Fruit fly (Drosophila melanogaster) whole organism, pupa: Measurements from ENCODE around the gene CG8064.

ENCODE experiments used
- CG10348 ChIP-seq: fragments of 200-800 bp; sonication (Bioruptor generic); IDR thresholded peaks from 2 replicates; pipeline ENCODE4 v1.3.6; 2022; ENCODE audit warnings: missing biosample characterization, missing genetic modification characterization
- CG12605 ChIP-seq: fragments of 200-800 bp; sonication (Bioruptor generic); IDR thresholded peaks from 2 replicates; pipeline ENCODE4 v1.3.6; 2022; ENCODE audit warnings: missing biosample characterization, missing genetic modification characterization
- CG13204 ChIP-seq: fragments of 200-800 bp; sonication (Bioruptor generic); optimal IDR thresholded peaks from 2 replicates; lab custom pipeline; 2018; ENCODE audit warnings: missing biosample characterization, mild to moderate bottlenecking, missing genetic modification characterization, moderate library complexity
- CG14655 ChIP-seq: fragments of 200-800 bp; sonication (Bioruptor generic); optimal IDR thresholded peaks from 3 replicates; lab custom pipeline; 2017; ENCODE audit warnings: mild to moderate bottlenecking, missing biosample characterization, missing genetic modification reagents, missing genetic modification characterization
- CG15710 ChIP-seq: fragments of 200-800 bp; sonication (Bioruptor generic); optimal IDR thresholded peaks from 2 replicates; lab custom pipeline; 2018; ENCODE audit warnings: missing biosample characterization, mild to moderate bottlenecking, missing genetic modification characterization, moderate library complexity
- CG17806 ChIP-seq: fragments of 200-800 bp; sonication (Bioruptor generic); optimal IDR thresholded peaks from 2 replicates; lab custom pipeline; 2018; ENCODE audit warnings: missing biosample characterization, mild to moderate bottlenecking, missing genetic modification characterization, moderate library complexity
- CG32121 ChIP-seq: fragments of 200-800 bp; sonication (Bioruptor generic); IDR thresholded peaks from 2 replicates; pipeline ENCODE4 v1.3.6; 2022; ENCODE audit warnings: missing biosample characterization, missing genetic modification characterization
- CG34367 ChIP-seq: fragments of 200-800 bp; sonication (Bioruptor generic); optimal IDR thresholded peaks from 2 replicates; lab custom pipeline; 2018; ENCODE audit warnings: missing biosample characterization, mild to moderate bottlenecking, missing genetic modification characterization
- CG4496 ChIP-seq: fragments of 200-800 bp; sonication (Bioruptor generic); IDR thresholded peaks from 3 replicates; pipeline ENCODE4 v1.3.6; 2022; ENCODE audit warnings: missing biosample characterization, missing genetic modification characterization
- CG8159 ChIP-seq: fragments of 200-800 bp; sonication (Bioruptor generic); optimal IDR thresholded peaks from 3 replicates; lab custom pipeline; 2018; ENCODE audit warnings: missing biosample characterization, mild to moderate bottlenecking, missing genetic modification characterization, moderate library complexity
- CG8301 ChIP-seq: fragments of 200-800 bp; sonication (Bioruptor generic); optimal IDR thresholded peaks from 2 replicates; lab custom pipeline; 2018; ENCODE audit warnings: missing biosample characterization, mild to moderate bottlenecking, missing genetic modification characterization
- CG9948 ChIP-seq: fragments of 200-800 bp; sonication (Bioruptor generic); optimal IDR thresholded peaks from 2 replicates; lab custom pipeline; 2018; ENCODE audit warnings: missing biosample characterization, mild to moderate bottlenecking, missing genetic modification characterization, moderate library complexity
- D1 ChIP-seq: fragments of 200-800 bp; sonication (Bioruptor generic); optimal IDR thresholded peaks from 2 replicates; lab custom pipeline; 2018; ENCODE audit warnings: missing biosample characterization, mild to moderate bottlenecking, missing genetic modification characterization, moderate library complexity
- EcR ChIP-seq: fragments of 200-800 bp; sonication (Bioruptor generic); optimal IDR thresholded peaks from 3 replicates; lab custom pipeline; 2019; ENCODE audit warnings: missing biosample characterization, missing genetic modification characterization, mild to moderate bottlenecking, moderate library complexity, missing genetic modification reagents
- Ets98B ChIP-seq: fragments of 200-800 bp; sonication (Bioruptor generic); IDR thresholded peaks from 2 replicates; pipeline ENCODE4 v1.3.6; 2022; ENCODE audit warnings: missing biosample characterization, missing genetic modification characterization
- Pif1A ChIP-seq: fragments of 200-800 bp; sonication (Bioruptor generic); optimal IDR thresholded peaks from 3 replicates; lab custom pipeline; 2016; ENCODE audit warnings: missing biosample characterization, missing genetic modification characterization
- Pif1B ChIP-seq: fragments of 200-800 bp; sonication (Bioruptor generic); optimal IDR thresholded peaks from 3 replicates; lab custom pipeline; 2016; ENCODE audit warnings: missing biosample characterization, missing genetic modification characterization
- Snoo ChIP-seq: fragments of 200-800 bp; sonication (Bioruptor generic); optimal IDR thresholded peaks from 3 replicates; lab custom pipeline; 2017; ENCODE audit warnings: missing biosample characterization, mild to moderate bottlenecking, missing genetic modification characterization, inconsistent platforms
- fd96Ca ChIP-seq: fragments of 200-800 bp; sonication (Bioruptor generic); IDR thresholded peaks from 3 replicates; pipeline ENCODE4 v1.3.6; 2022; ENCODE audit warnings: missing biosample characterization, missing genetic modification characterization
- gl ChIP-seq: fragments of 200-800 bp; sonication (Bioruptor generic); optimal IDR thresholded peaks from 2 replicates; lab custom pipeline; 2018; ENCODE audit warnings: missing biosample characterization, mild to moderate bottlenecking, missing genetic modification characterization
- rn ChIP-seq: fragments of 200-800 bp; sonication (Bioruptor generic); IDR thresholded peaks from 2 replicates; pipeline ENCODE4 v1.3.6; 2022; ENCODE audit warnings: missing biosample characterization, missing genetic modification characterization

Gene CG8064

dm6 chr3R:18283441-18283840, at the start of gene CG8064, which contains the start of gene CG14312:
Gene CG8064, plus strand, starts transcription at chr3R:18283660.
Gene CG14312, minus strand, starts transcription at chr3R:18283528.
- TF ChIP-seq Ets98B (GFP tag; lab: Robert Waterston, UW) (no peak), CG32121 (GFP tag; lab: Robert Waterston, UW) (no peak), Pif1B (GFP tag; lab: Kevin White, UChicago) (no peak), CG10348 (GFP tag; lab: Robert Waterston, UW) (no peak), EcR (GFP tag; lab: Kevin White, UChicago) (no peak), D1 (tag; lab: Kevin White, UChicago) (no peak), CG14655 (no peak)

dm6 chr3R:18234699-18235257, 48.7 kb upstream of the CG8064 start:
- TF ChIP-seq D1 (tag; lab: Kevin White, UChicago) (no peak), Pif1A (GFP tag; lab: Kevin White, UChicago) (no peak), fd96Ca (GFP tag; lab: Robert Waterston, UW) (0 out of 3 replicates have a peak, but pooled peaks have one; percentile 14)

- TF ChIP-seq rn (GFP tag; lab: Robert Waterston, UW) (no peak), CG13204 (GFP tag; lab: Kevin White, UChicago) (peak; percentile 3), EcR (GFP tag; lab: Kevin White, UChicago) (no peak), CG4496 (peak; percentile 61; the same call in 2 of the 3 replicates)
- TF ChIP-seq, all 21 proteins: peak for 2
These were observed 47.6 kb upstream of the CG8064 start, which contains the start of gene repo for dm6 chr3R:18235879-18236278. Gene repo, plus strand, starts transcription at chr3R:18236192.

- TF ChIP-seq CG13204 (GFP tag; lab: Kevin White, UChicago) (no peak), EcR (GFP tag; lab: Kevin White, UChicago) (peak; percentile 15), CG10348 (GFP tag; lab: Robert Waterston, UW) (no peak), CG9948 (no peak), gl (tag; lab: Kevin White, UChicago) (no peak), rn (GFP tag; lab: Robert Waterston, UW) (no peak), Pif1A (GFP tag; lab: Kevin White, UChicago) (peak; percentile 38), CG34367 (tag; lab: Kevin White, UChicago) (peak; percentile 9), D1 (tag; lab: Kevin White, UChicago) (no peak), Pif1B (GFP tag; lab: Kevin White, UChicago) (no peak), CG32121 (GFP tag; lab: Robert Waterston, UW) (no peak), Ets98B (GFP tag; lab: Robert Waterston, UW) (peak; percentile 12; the same call in 1 of the 2 replicates), CG14655 (no peak), CG8301 (no peak), Snoo (peak; percentile 34), CG8159 (no peak), CG15710 (no peak), CG17806 (no peak), fd96Ca (GFP tag; lab: Robert Waterston, UW) (no peak), CG4496 (peak; percentile 47; the same call in 1 of the 3 replicates), CG12605 (no peak)
These were observed 41.1 kb upstream of the CG8064 start, which contains the start of the genes CG7156 and 14-3-3epsilon for dm6 chr3R:18242089-18242955. Gene CG7156, minus strand, starts transcription at chr3R:18242159. Gene 14-3-3epsilon, plus strand, starts transcription at chr3R:18242531.

- TF ChIP-seq gl (tag; lab: Kevin White, UChicago) (no peak), Ets98B (GFP tag; lab: Robert Waterston, UW) (no peak), CG14655 (no peak), CG32121 (GFP tag; lab: Robert Waterston, UW) (no peak), EcR (GFP tag; lab: Kevin White, UChicago) (no peak), CG4496 (no peak), CG12605 (no peak), CG34367 (tag; lab: Kevin White, UChicago) (no peak), CG8301 (no peak), CG17806 (no peak), CG9948 (no peak), CG8159 (no peak), CG13204 (GFP tag; lab: Kevin White, UChicago) (no peak), Pif1A (GFP tag; lab: Kevin White, UChicago) (no peak), D1 (tag; lab: Kevin White, UChicago) (no peak), rn (GFP tag; lab: Robert Waterston, UW) (no peak), Pif1B (GFP tag; lab: Kevin White, UChicago) (no peak), fd96Ca (GFP tag; lab: Robert Waterston, UW) (no peak), Snoo (no peak), CG10348 (GFP tag; lab: Robert Waterston, UW) (no peak)
These were observed 40.5 kb upstream of the CG8064 start for dm6 chr3R:18243000-18243399.

- TF ChIP-seq CG32121 (GFP tag; lab: Robert Waterston, UW) = peak; percentile 55; the same call in 1 of the 2 replicates
- TF ChIP-seq CG8159 = peak; percentile 16
- TF ChIP-seq CG34367 (tag; lab: Kevin White, UChicago) = no peak
- peak; percentile 37 for TF ChIP-seq Snoo
- peak; percentile 67 for TF ChIP-seq CG4496
- TF ChIP-seq CG10348 (GFP tag; lab: Robert Waterston, UW) = no peak
- TF ChIP-seq CG8301 = peak; percentile 9
- peak; percentile 11 for TF ChIP-seq CG15710
- no peak for TF ChIP-seq D1 (tag; lab: Kevin White, UChicago)
- TF ChIP-seq rn (GFP tag; lab: Robert Waterston, UW) = no peak
- no peak for TF ChIP-seq EcR (GFP tag; lab: Kevin White, UChicago)
- TF ChIP-seq fd96Ca (GFP tag; lab: Robert Waterston, UW) = peak; percentile 71
- peak; percentile 71 for TF ChIP-seq Ets98B (GFP tag; lab: Robert Waterston, UW)
- TF ChIP-seq CG14655 = peak; percentile 39
- TF ChIP-seq CG17806 = no peak
- peak; percentile 41 for TF ChIP-seq Pif1A (GFP tag; lab: Kevin White, UChicago)
- peak; percentile 39 for TF ChIP-seq Pif1B (GFP tag; lab: Kevin White, UChicago)
These were observed 39.7 kb upstream of the CG8064 start for dm6 chr3R:18243718-18244170.
